Worm (Caenorhabditis elegans) whole organism, L2 larva: ENCODE data around the gene C48D1.5.

ENCODE experiments used
- ZK546.5 ChIP-seq: sonication (generic microtip); optimal IDR thresholded peaks from 2 replicates; lab custom pipeline; 2017; ENCODE audit warnings: missing biosample characterization, missing genetic modification characterization
- aly-2 ChIP-seq: fragments of 150-350 bp; optimal IDR thresholded peaks from 2 replicates; lab custom pipeline; 2014; ENCODE audit warnings: missing biosample characterization, missing genetic modification characterization
- ama-1 ChIP-seq: fragments of 150-350 bp; optimal IDR thresholded peaks from 2 replicates; lab custom pipeline; 2018; ENCODE audit warnings: inconsistent platforms
- nhr-25 ChIP-seq: fragments of 150-350 bp; sonication (generic microtip); optimal IDR thresholded peaks from 3 replicates; lab custom pipeline; 2014; ENCODE audit warnings: missing biosample characterization, missing genetic modification characterization
- nhr-77 ChIP-seq: fragments of 150-350 bp; optimal IDR thresholded peaks from 2 replicates; lab custom pipeline; 2014; ENCODE audit warnings: missing biosample characterization, missing genetic modification characterization
- unc-62 ChIP-seq: fragments of 150-350 bp; optimal IDR thresholded peaks from 2 replicates; lab custom pipeline; 2014; ENCODE audit warnings: missing biosample characterization, missing genetic modification reagents, missing genetic modification characterization
- ztf-11 ChIP-seq: sonication (generic microtip); optimal IDR thresholded peaks from 2 replicates; lab custom pipeline; 2017; ENCODE audit warnings: missing biosample characterization, missing genetic modification characterization

- TF ChIP-seq unc-62 (peak; percentile 78), nhr-25 (tag; lab: Kevin White, UChicago) (peak; percentile 99), ZK546.5 (tag; lab: Kevin White, UChicago) (peak; percentile 90), aly-2 (no peak), nhr-77 (tag; lab: Kevin White, UChicago) (peak; percentile 85), ama-1 (lab: Kevin White, UChicago) (peak; percentile 89), ztf-11 (peak; percentile 65)
These were observed 18.5 kb downstream of the C48D1.5 start, which contains the start of gene rpl-12 for ce11 chrIV:13240078-13240841.
